Worm (Caenorhabditis elegans): ENCODE measurements around the gene Y62H9A.8.

The Y62H9A.8 gene

ce11 chrX:11856214-11856613, 36.0 kb downstream of the Y62H9A.8 start:
- no peak for TF ChIP-seq unc-62 (GFP tag; optimal IDR thresholded peaks at IDR 0.05)

DNA sequence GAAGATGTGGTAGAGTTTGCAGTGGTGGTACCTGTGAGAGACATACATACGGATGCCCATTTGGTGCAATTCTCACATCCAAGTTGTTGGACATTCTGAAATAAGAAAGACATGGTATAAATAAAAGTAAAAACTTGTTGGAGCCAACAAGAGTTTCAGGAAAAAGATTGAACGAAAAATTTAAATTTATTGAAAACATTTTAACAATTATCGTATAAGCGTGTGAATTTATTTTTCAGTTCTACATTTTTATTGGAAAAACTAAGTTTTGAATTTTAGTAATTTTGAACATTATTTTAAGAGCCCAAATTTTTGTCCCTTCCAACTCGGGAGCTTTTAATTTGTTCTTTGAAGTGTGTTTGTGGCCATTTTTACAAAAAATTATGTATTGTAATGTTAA, 37.3 kb downstream of the Y62H9A.8 start, which contains the start of gene F54F7.8:
F54F7.8 (minus strand) TSS at position 101 of the 400 bp plus-strand sequence.
- TF ChIP-seq unc-62 (GFP tag; optimal IDR thresholded peaks at IDR 0.05), result no peak

DNA sequence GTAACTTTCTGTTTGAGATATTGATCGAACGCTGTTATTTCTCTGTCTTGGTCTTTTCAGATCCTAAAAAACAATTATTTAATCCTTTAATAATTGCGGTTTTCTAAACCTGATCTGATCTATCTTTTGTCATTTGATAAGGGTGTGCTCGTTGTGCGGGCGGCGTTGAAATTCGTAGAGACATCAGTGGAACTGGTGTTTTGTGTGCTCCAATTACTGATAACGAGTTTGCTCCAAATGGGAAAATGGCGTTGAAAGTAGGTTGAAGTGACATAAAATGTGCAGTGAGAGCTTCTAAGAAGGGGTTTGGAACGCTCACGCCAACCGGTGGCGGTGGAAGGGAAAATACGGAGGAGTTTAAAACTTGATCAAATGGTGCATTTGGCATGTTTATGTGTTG, 37.8 kb downstream of the Y62H9A.8 start:
- no peak for TF ChIP-seq unc-62 (GFP tag; optimal IDR thresholded peaks at IDR 0.05)

ce11 chrX:11852494-11852893, 39.7 kb downstream of the Y62H9A.8 start, which contains the start of gene xtr-1:
TSS of gene xtr-1 (plus strand) at chrX:11852794.
- TF ChIP-seq unc-62 (GFP tag; optimal IDR thresholded peaks at IDR 0.05), result no peak

ce11 chrX:11850572-11850971, 41.7 kb downstream of the Y62H9A.8 start, which contains the start of gene F54F7.14:
TSS of gene F54F7.14 (plus strand) at chrX:11850872.
- TF ChIP-seq unc-62 (GFP tag; optimal IDR thresholded peaks at IDR 0.05), result no peak

ce11 chrX:11850082-11850481, 42.1 kb downstream of the Y62H9A.8 start, which contains the start of gene F54F7.3:
TSS of gene F54F7.3 (minus strand) at chrX:11850182.
- no peak for TF ChIP-seq unc-62 (GFP tag; optimal IDR thresholded peaks at IDR 0.05)

DNA sequence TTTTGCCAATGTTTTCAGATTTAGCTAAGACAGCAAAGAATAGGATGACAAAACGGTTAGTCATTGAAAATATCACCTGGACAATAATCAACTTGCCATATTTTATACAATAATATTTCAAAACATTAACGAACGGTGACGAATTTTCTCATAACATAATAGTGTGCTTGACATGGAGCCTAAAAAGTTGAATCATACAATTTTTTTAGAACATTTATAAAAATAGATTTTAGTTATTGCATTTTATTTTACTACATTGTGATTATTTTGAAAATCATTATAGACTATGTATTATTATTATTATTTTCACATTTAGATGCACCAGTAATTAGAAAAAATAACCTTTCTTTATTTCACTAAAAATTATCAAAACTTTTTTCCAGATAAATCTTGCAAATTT, 43.6 kb downstream of the Y62H9A.8 start, which contains the start of gene F54F7.9:
F54F7.9 (minus strand) TSS at position 101 of the 400 bp plus-strand sequence.
- no peak for TF ChIP-seq unc-62 (GFP tag; optimal IDR thresholded peaks at IDR 0.05)

DNA sequence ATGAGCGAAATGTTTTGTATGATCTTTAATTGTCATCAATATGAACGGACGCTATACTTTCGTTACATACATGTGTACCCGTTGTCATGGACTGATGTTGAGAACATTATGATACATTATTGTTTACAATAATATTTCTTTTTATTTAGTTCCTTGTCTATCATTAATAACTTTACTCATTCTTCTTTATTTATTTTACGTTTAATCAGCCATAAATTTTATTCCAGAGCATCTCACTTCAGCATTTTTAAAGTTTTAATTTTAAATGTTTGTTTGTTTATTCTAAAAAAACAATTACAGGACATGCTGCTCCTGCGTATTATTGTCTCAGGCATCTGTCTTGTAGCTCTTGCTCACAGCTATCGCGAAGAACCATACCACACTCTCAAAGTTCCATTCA, 48.9 kb downstream of the Y62H9A.8 start, which contains the start of gene F54F7.2:
F54F7.2 (plus strand) TSS at position 301 of the 400 bp plus-strand sequence.
- no peak for TF ChIP-seq unc-62 (GFP tag; optimal IDR thresholded peaks at IDR 0.05)
